Fruit fly (Drosophila melanogaster) whole organism, embryonic: Measurements from ENCODE around the gene CG13962.

Experiments
- Aef1 ChIP-seq: fragments of 200-800 bp; sonication (Bioruptor generic); IDR thresholded peaks from 3 replicates; pipeline ENCODE4 v1.3.6; 2022; ENCODE audit warnings: missing biosample characterization, missing genetic modification characterization
- Awh ChIP-seq: fragments of 200-800 bp; sonication (Bioruptor generic); IDR thresholded peaks from 2 replicates; pipeline ENCODE4, ENCODE4 v1.3.6; 2022; ENCODE audit warnings: missing biosample characterization, missing genetic modification characterization
- CG10321 ChIP-seq: fragments of 200-800 bp; sonication (Bioruptor generic); IDR thresholded peaks from 2 replicates; pipeline ENCODE4 v1.3.6; 2022; ENCODE audit warnings: missing biosample characterization, missing genetic modification characterization
- CG10366 ChIP-seq: fragments of 200-800 bp; sonication (Bioruptor generic); IDR thresholded peaks from 2 replicates; pipeline ENCODE4 v1.3.6; 2022; ENCODE audit warnings: missing biosample characterization, missing genetic modification characterization
- CG10979 ChIP-seq: fragments of 200-800 bp; sonication (Bioruptor generic); optimal IDR thresholded peaks from 2 replicates; lab custom pipeline; 2018; ENCODE audit warnings: missing biosample characterization, mild to moderate bottlenecking, missing genetic modification characterization, moderate library complexity
- CG11093 ChIP-seq: fragments of 200-800 bp; sonication (Bioruptor generic); IDR thresholded peaks from 3 replicates; pipeline ENCODE4 v1.3.6; 2022; ENCODE audit warnings: missing biosample characterization, missing genetic modification characterization
- CG12219 ChIP-seq: fragments of 200-800 bp; sonication (Bioruptor generic); optimal IDR thresholded peaks from 3 replicates; lab custom pipeline; 2018; ENCODE audit warnings: missing biosample characterization, mild to moderate bottlenecking, missing genetic modification characterization
- CG13424 ChIP-seq: fragments of 200-800 bp; sonication (Bioruptor generic); optimal IDR thresholded peaks from 2 replicates; lab custom pipeline; 2019; ENCODE audit warnings: missing biosample characterization, mild to moderate bottlenecking, missing genetic modification characterization, moderate library complexity
- CG14014 ChIP-seq: fragments of 200-800 bp; sonication (Bioruptor generic); IDR thresholded peaks from 2 replicates; pipeline ENCODE4 v1.3.6; 2022; ENCODE audit warnings: missing biosample characterization, missing genetic modification characterization
- CG14860 ChIP-seq: fragments of 200-800 bp; sonication (Bioruptor generic); IDR thresholded peaks from 3 replicates; pipeline ENCODE4 v1.3.6; 2022; ENCODE audit warnings: missing biosample characterization, missing genetic modification characterization; ENCODE audit not compliant: partially characterized antibody
- CG14965 ChIP-seq: fragments of 200-800 bp; sonication (Bioruptor generic); optimal IDR thresholded peaks from 2 replicates; lab custom pipeline; 2016; ENCODE audit warnings: missing biosample characterization, missing genetic modification characterization, borderline replicate concordance
- CG1603 ChIP-seq: fragments of 200-800 bp; sonication (Bioruptor generic); optimal IDR thresholded peaks from 2 replicates; lab custom pipeline; 2019; ENCODE audit warnings: missing biosample characterization, mild to moderate bottlenecking, missing genetic modification characterization, moderate library complexity
- CG17385 ChIP-seq: fragments of 200-800 bp; sonication (Bioruptor generic); optimal IDR thresholded peaks from 3 replicates; lab custom pipeline; 2018; ENCODE audit warnings: missing biosample characterization, mild to moderate bottlenecking, missing genetic modification characterization
- CG1832 ChIP-seq: fragments of 200-800 bp; sonication (Bioruptor generic); optimal IDR thresholded peaks from 2 replicates; lab custom pipeline; 2017; ENCODE audit warnings: missing biosample characterization, mild to moderate bottlenecking, missing genetic modification characterization, inconsistent platforms
- CG2120 ChIP-seq: fragments of 200-800 bp; sonication (Bioruptor generic); optimal IDR thresholded peaks from 3 replicates; lab custom pipeline; 2016; ENCODE audit warnings: missing biosample characterization, missing genetic modification characterization
- CG33213 ChIP-seq: fragments of 200-800 bp; sonication (Bioruptor generic); optimal IDR thresholded peaks from 3 replicates; lab custom pipeline; 2016; ENCODE audit warnings: missing biosample characterization, missing genetic modification characterization
- CG5245 ChIP-seq: fragments of 200-800 bp; sonication (Bioruptor generic); optimal IDR thresholded peaks from 3 replicates; lab custom pipeline; 2016; ENCODE audit warnings: missing biosample characterization, missing genetic modification characterization
- CG6689 ChIP-seq: fragments of 200-800 bp; sonication (Bioruptor generic); IDR thresholded peaks from 2 replicates; pipeline ENCODE4 v1.3.6; 2022; ENCODE audit warnings: missing biosample characterization, missing genetic modification characterization
- CG6765 ChIP-seq: fragments of 200-800 bp; sonication (Bioruptor generic); optimal IDR thresholded peaks from 3 replicates; lab custom pipeline; 2017; ENCODE audit warnings: missing biosample characterization, mild to moderate bottlenecking, missing genetic modification characterization
- CG7786 ChIP-seq: fragments of 200-800 bp; sonication (Bioruptor generic); optimal IDR thresholded peaks from 2 replicates; lab custom pipeline; 2016; ENCODE audit warnings: missing biosample characterization, missing genetic modification characterization
- CG9437 ChIP-seq: fragments of 200-800 bp; sonication (Bioruptor generic); optimal IDR thresholded peaks from 2 replicates; lab custom pipeline; 2018; ENCODE audit warnings: missing biosample characterization, mild to moderate bottlenecking, missing genetic modification characterization
- CG9817 ChIP-seq: fragments of 200-800 bp; sonication (Bioruptor generic); optimal IDR thresholded peaks from 2 replicates; lab custom pipeline; 2018; ENCODE audit warnings: missing biosample characterization, mild to moderate bottlenecking, missing genetic modification characterization, moderate library complexity
- Hand ChIP-seq: fragments of 200-800 bp; sonication (Bioruptor generic); optimal IDR thresholded peaks from 2 replicates; lab custom pipeline; 2017; ENCODE audit warnings: mild to moderate bottlenecking, missing biosample characterization, missing genetic modification reagents, missing genetic modification characterization
- Hey ChIP-seq: fragments of 200-800 bp; sonication (Bioruptor generic); optimal IDR thresholded peaks from 3 replicates; lab custom pipeline; 2018; ENCODE audit warnings: missing biosample characterization, mild to moderate bottlenecking, missing genetic modification characterization
- Jarid2 ChIP-seq: fragments of 200-800 bp; sonication (Bioruptor generic); optimal IDR thresholded peaks from 3 replicates; lab custom pipeline; 2017; ENCODE audit warnings: mild to moderate bottlenecking, missing biosample characterization, missing genetic modification reagents, missing genetic modification characterization
- Meics ChIP-seq: fragments of 200-800 bp; sonication (Bioruptor generic); optimal IDR thresholded peaks from 2 replicates; lab custom pipeline; 2017; ENCODE audit warnings: missing biosample characterization, mild to moderate bottlenecking, missing genetic modification characterization
- Myb ChIP-seq: fragments of 200-800 bp; sonication (Bioruptor generic); optimal IDR thresholded peaks from 2 replicates; lab custom pipeline; 2016; ENCODE audit warnings: missing biosample characterization, missing genetic modification characterization
- br ChIP-seq: fragments of >200 bp; optimal IDR thresholded peaks from 2 replicates; lab custom pipeline; 2017
- cad ChIP-seq: fragments of >200 bp; optimal IDR thresholded peaks from 2 replicates; lab custom pipeline; 2017; ENCODE audit warnings: missing biosample characterization, missing genetic modification characterization
- crol ChIP-seq: fragments of 200-800 bp; sonication (Bioruptor generic); IDR thresholded peaks from 2 replicates; pipeline ENCODE4 v1.3.6; 2022; ENCODE audit warnings: missing biosample characterization, missing genetic modification characterization
- dmrt99B ChIP-seq: fragments of 200-800 bp; sonication (Bioruptor generic); optimal IDR thresholded peaks from 2 replicates; lab custom pipeline; 2018; ENCODE audit warnings: missing biosample characterization, mild to moderate bottlenecking, missing genetic modification characterization, moderate library complexity
- fd102C ChIP-seq: fragments of 200-800 bp; sonication (Bioruptor generic); optimal IDR thresholded peaks from 2 replicates; lab custom pipeline; 2018; ENCODE audit warnings: missing biosample characterization, mild to moderate bottlenecking, missing genetic modification characterization, moderate library complexity
- fd96Cb ChIP-seq: fragments of 200-800 bp; sonication (Bioruptor generic); optimal IDR thresholded peaks from 2 replicates; lab custom pipeline; 2018; ENCODE audit warnings: missing biosample characterization, mild to moderate bottlenecking, missing genetic modification characterization, moderate library complexity
- gem ChIP-seq: fragments of 200-800 bp; sonication (Bioruptor generic); optimal IDR thresholded peaks from 2 replicates; lab custom pipeline; 2019; ENCODE audit warnings: missing biosample characterization, mild to moderate bottlenecking, missing genetic modification characterization, moderate library complexity
- ind ChIP-seq: fragments of 200-800 bp; sonication (Bioruptor generic); optimal IDR thresholded peaks from 3 replicates; lab custom pipeline; 2016; ENCODE audit warnings: missing biosample characterization, missing genetic modification characterization
- lbe ChIP-seq: fragments of 200-800 bp; sonication (Bioruptor generic); optimal IDR thresholded peaks from 2 replicates; lab custom pipeline; 2016; ENCODE audit warnings: missing biosample characterization, mild to moderate bottlenecking, missing genetic modification characterization
- mirr ChIP-seq: fragments of 200-800 bp; sonication (Bioruptor generic); optimal IDR thresholded peaks from 3 replicates; lab custom pipeline; 2018; ENCODE audit warnings: missing biosample characterization, mild to moderate bottlenecking, missing genetic modification characterization
- mld ChIP-seq: fragments of 200-800 bp; sonication (Bioruptor generic); IDR thresholded peaks from 3 replicates; pipeline ENCODE4 v1.3.6; 2022; ENCODE audit warnings: missing biosample characterization, missing genetic modification characterization; ENCODE audit not compliant: partially characterized antibody
- nerfin-1 ChIP-seq: fragments of 200-800 bp; sonication (Bioruptor generic); optimal IDR thresholded peaks from 3 replicates; lab custom pipeline; 2019; ENCODE audit warnings: missing biosample characterization, mild to moderate bottlenecking, missing genetic modification characterization, moderate library complexity
- nmo ChIP-seq: fragments of 200-800 bp; sonication (Bioruptor generic); optimal IDR thresholded peaks from 2 replicates; lab custom pipeline; 2018; ENCODE audit warnings: missing biosample characterization, mild to moderate bottlenecking, missing genetic modification characterization, moderate library complexity
- org-1 ChIP-seq: fragments of 200-800 bp; sonication (Bioruptor generic); optimal IDR thresholded peaks from 2 replicates; lab custom pipeline; 2017; ENCODE audit warnings: missing biosample characterization, missing genetic modification characterization
- pnt ChIP-seq: fragments of 200-800 bp; sonication (Bioruptor generic); optimal IDR thresholded peaks from 3 replicates; lab custom pipeline; 2016; ENCODE audit warnings: missing biosample characterization, missing genetic modification characterization
- prd ChIP-seq, 3 experiments: fragments of >200 bp in 2 of 3; fragments of 200-800 bp in 1 of 3; sonication (Bioruptor generic) in 1 of 3; optimal IDR thresholded peaks in 2 of 3; IDR thresholded peaks in 1 of 3; 2 replicates in 2 of 3; 3 replicates in 1 of 3; pipeline versions ENCODE4 v1.3.6 to Lab custom; 2017 to 2022; ENCODE audit warnings: missing biosample characterization in 1 of 3, missing genetic modification characterization in 1 of 3
- psq ChIP-seq: fragments of 200-800 bp; sonication (Bioruptor generic); optimal IDR thresholded peaks from 2 replicates; lab custom pipeline; 2017; ENCODE audit warnings: missing biosample characterization, missing genetic modification characterization
- ranshi ChIP-seq: fragments of 200-800 bp; sonication (Bioruptor generic); IDR thresholded peaks from 2 replicates; pipeline ENCODE4 v1.3.6; 2022; ENCODE audit warnings: missing biosample characterization, missing genetic modification characterization
- row ChIP-seq: fragments of 200-800 bp; sonication (Bioruptor generic); IDR thresholded peaks from 3 replicates; pipeline ENCODE4 v1.3.6; 2022; ENCODE audit warnings: missing biosample characterization, missing genetic modification characterization
- twi ChIP-seq: fragments of 200-800 bp; optimal IDR thresholded peaks from 2 replicates; lab custom pipeline; 2019; ENCODE audit warnings: missing biosample characterization, mild to moderate bottlenecking, missing genetic modification characterization, moderate library complexity
- vvl ChIP-seq: fragments of 200-800 bp; sonication (Bioruptor generic); IDR thresholded peaks from 2 replicates; pipeline ENCODE4 v1.3.6; 2022; ENCODE audit warnings: missing biosample characterization, missing genetic modification characterization

Gene CG13962

dm6 chr2L:19763773-19764580 is 50.4 kb downstream of the CG13962 start, which contains the start of gene fbp (continued):
- no peak for TF ChIP-seq CG1832 (GFP tag; lab: Kevin White, UChicago)
- peak; percentile 14 for TF ChIP-seq CG6765 (GFP tag; lab: Kevin White, UChicago)
- TF ChIP-seq dmrt99B (tag; lab: Kevin White, UChicago), result peak; percentile 76
- TF ChIP-seq Awh (GFP tag; lab: Robert Waterston, UW), result peak; percentile 58; the same call in 1 of the 2 replicates
- peak; percentile 62 for TF ChIP-seq ind (GFP tag; lab: Kevin White, UChicago)
- TF ChIP-seq CG11093, result no peak
- TF ChIP-seq CG14014, result no peak; the same call in 1 of the 2 replicates
- peak; percentile 90 for TF ChIP-seq row (GFP tag; lab: Robert Waterston, UW)
- peak; percentile 87 for TF ChIP-seq Jarid2
- TF ChIP-seq nerfin-1 (tag; lab: Kevin White, UChicago), result peak; percentile 48
- peak; percentile 40; the same call in 1 of the 3 replicates for TF ChIP-seq Aef1 (GFP tag; lab: Robert Waterston, UW)
- TF ChIP-seq CG7786 (GFP tag; lab: Kevin White, UChicago), result peak; percentile 41
- TF ChIP-seq CG9817 (tag; lab: Kevin White, UChicago), result peak; percentile 31
- TF ChIP-seq cad, result no peak
- peak; percentile 72 for TF ChIP-seq CG13424 (tag; lab: Kevin White, UChicago)
- peak; percentile 86 for TF ChIP-seq nmo (GFP tag; lab: Kevin White, UChicago)
- no peak for TF ChIP-seq prd (optimal IDR thresholded peaks at IDR 0.05; lab: Kevin White, UChicago)
- peak; percentile 69 for TF ChIP-seq prd (GFP tag; IDR thresholded peaks at IDR 0.05; lab: Robert Waterston, UW)
- TF ChIP-seq psq, result peak; percentile 43
- no peak for TF ChIP-seq CG10321 (GFP tag; lab: Robert Waterston, UW)
- peak; percentile 64 for TF ChIP-seq Hand (GFP tag; lab: Kevin White, UChicago)
- TF ChIP-seq CG1603 (tag; lab: Kevin White, UChicago), result no peak
- TF ChIP-seq mld (GFP tag; lab: Robert Waterston, UW), result no peak
- TF ChIP-seq CG10366, result peak; percentile 41; the same call in 1 of the 2 replicates
- TF ChIP-seq mirr (GFP tag; lab: Kevin White, UChicago), result no peak
- no peak for TF ChIP-seq Myb (GFP tag; lab: Kevin White, UChicago)
- TF ChIP-seq CG10979 (tag; lab: Kevin White, UChicago), result peak; percentile 69
- TF ChIP-seq twi, result no peak
- no peak for TF ChIP-seq CG14965 (GFP tag; lab: Kevin White, UChicago)
- no peak for TF ChIP-seq CG12219
- TF ChIP-seq gem (tag; lab: Kevin White, UChicago), result peak; percentile 84
- no peak for TF ChIP-seq fd102C (GFP tag; lab: Kevin White, UChicago)
- no peak for TF ChIP-seq lbe (GFP tag; lab: Kevin White, UChicago)
- TF ChIP-seq CG6689 (GFP tag; lab: Robert Waterston, UW), result peak; percentile 53; the same call in 1 of the 2 replicates
- peak; percentile 19; the same call in 1 of the 2 replicates for TF ChIP-seq ranshi (GFP tag; lab: Robert Waterston, UW)
- TF ChIP-seq CG14860 (GFP tag; lab: Robert Waterston, UW), result no peak
- TF ChIP-seq org-1 (GFP tag; lab: Kevin White, UChicago), result peak; percentile 63
- TF ChIP-seq pnt (GFP tag; lab: Kevin White, UChicago), result no peak
- TF ChIP-seq Meics (GFP tag; lab: Kevin White, UChicago), result peak; percentile 78
- TF ChIP-seq CG33213 (GFP tag; lab: Kevin White, UChicago), result no peak
- TF ChIP-seq CG2120 (GFP tag; lab: Kevin White, UChicago), result peak; percentile 68
- TF ChIP-seq Hey (tag; lab: Kevin White, UChicago), result peak; percentile 99
- no peak for TF ChIP-seq CG5245 (GFP tag; lab: Kevin White, UChicago)
- TF ChIP-seq CG17385 (GFP tag; lab: Kevin White, UChicago), result peak; percentile 67
- TF ChIP-seq CG9437 (GFP tag; lab: Kevin White, UChicago), result peak; percentile 86
- no peak for TF ChIP-seq br (lab: Kevin White, UChicago)
- no peak for TF ChIP-seq crol (GFP tag; lab: Robert Waterston, UW)
- TF ChIP-seq fd96Cb, result peak; percentile 47
- TF ChIP-seq vvl (GFP tag; lab: Robert Waterston, UW), result peak; percentile 56; the same call in 1 of the 2 replicates
